Worm (Caenorhabditis elegans) whole organism, young adult: Measurements from ENCODE around the gene mrp-2.

Source experiments
- F37B4.10 ChIP-seq: fragments of 200-800 bp; sonication (Bioruptor generic); IDR thresholded peaks from 2 replicates; pipeline ENCODE4 v1.3.6; 2022; ENCODE audit warnings: missing genetic modification characterization, missing compliant biosample characterization
- F55B11.4 ChIP-seq: sonication (generic microtip); optimal IDR thresholded peaks from 2 replicates; lab custom pipeline; 2016; ENCODE audit warnings: missing compliant biosample characterization, missing genetic modification characterization, borderline replicate concordance; ENCODE audit not compliant: insufficient read depth
- F57A8.1 ChIP-seq: fragments of 200-800 bp; sonication (Bioruptor generic); optimal IDR thresholded peaks from 2 replicates; lab custom pipeline; 2018; ENCODE audit warnings: mild to moderate bottlenecking, missing genetic modification characterization, moderate library complexity, missing compliant biosample characterization
- K12H6.12 ChIP-seq: fragments of 200-800 bp; sonication (Bioruptor generic); optimal IDR thresholded peaks from 2 replicates; lab custom pipeline; 2018; ENCODE audit warnings: mild to moderate bottlenecking, missing genetic modification characterization, missing compliant biosample characterization
- T07F8.4 ChIP-seq: sonication (generic microtip); optimal IDR thresholded peaks from 2 replicates; lab custom pipeline; 2016; ENCODE audit warnings: mild to moderate bottlenecking, missing genetic modification characterization, moderate library complexity, missing compliant biosample characterization
- Y95B8A.8 ChIP-seq: fragments of 200-800 bp; sonication (Bioruptor generic); IDR thresholded peaks from 2 replicates; pipeline ENCODE4 v1.3.6; 2022; ENCODE audit warnings: missing genetic modification reagents, missing genetic modification characterization, missing compliant biosample characterization
- ama-1 ChIP-seq, 3 experiments: fragments of 150-350 bp in 1 of 3; sonication (generic microtip) in 2 of 3; optimal IDR thresholded peaks; 2 replicates each; lab custom pipeline; 2014 to 2018; ENCODE audit warnings: missing biosample characterization in 2 of 3, missing genetic modification characterization in 2 of 3, missing genetic modification reagents in 2 of 3
- cebp-2 ChIP-seq: fragments of 200-800 bp; sonication (Bioruptor generic); IDR thresholded peaks from 2 replicates; pipeline ENCODE4 v1.3.6; 2022; ENCODE audit warnings: missing genetic modification characterization, missing compliant biosample characterization
- dpff-1 ChIP-seq: sonication (generic microtip); optimal IDR thresholded peaks from 2 replicates; lab custom pipeline; 2017; ENCODE audit warnings: mild to moderate bottlenecking, missing genetic modification characterization, missing compliant biosample characterization
- hmg-1.2 ChIP-seq: fragments of 200-800 bp; sonication (Bioruptor generic); IDR thresholded peaks from 2 replicates; pipeline ENCODE4 v1.3.6; 2022; ENCODE audit warnings: missing genetic modification reagents, missing genetic modification characterization, missing compliant biosample characterization
- madf-10 ChIP-seq: sonication (generic microtip); optimal IDR thresholded peaks from 2 replicates; lab custom pipeline; 2016; ENCODE audit warnings: mild to moderate bottlenecking, missing genetic modification characterization, missing compliant biosample characterization
- snpc-4 ChIP-seq, 5 experiments: fragments of 150-350 bp in 1 of 5; sonication (generic microtip) in 4 of 5; optimal IDR thresholded peaks; 2 replicates each; lab custom pipeline; 2014 to 2018; ENCODE audit warnings: missing genetic modification characterization in 5 of 5, missing biosample characterization in 3 of 5, antibody characterized with exemption in 2 of 5, mild to moderate bottlenecking in 2 of 5, missing compliant biosample characterization in 2 of 5, missing genotype in 2 of 5, moderate library complexity in 2 of 5, missing genetic modification reagents in 1 of 5
- unc-130 ChIP-seq: sonication (generic microtip); optimal IDR thresholded peaks from 2 replicates; lab custom pipeline; 2016; ENCODE audit warnings: missing genetic modification reagents, missing genetic modification characterization, missing compliant biosample characterization
- unc-62 ChIP-seq: fragments of 150-350 bp; optimal IDR thresholded peaks from 2 replicates; lab custom pipeline; 2014; ENCODE audit warnings: missing biosample characterization, missing genetic modification reagents, missing genetic modification characterization

DNA sequence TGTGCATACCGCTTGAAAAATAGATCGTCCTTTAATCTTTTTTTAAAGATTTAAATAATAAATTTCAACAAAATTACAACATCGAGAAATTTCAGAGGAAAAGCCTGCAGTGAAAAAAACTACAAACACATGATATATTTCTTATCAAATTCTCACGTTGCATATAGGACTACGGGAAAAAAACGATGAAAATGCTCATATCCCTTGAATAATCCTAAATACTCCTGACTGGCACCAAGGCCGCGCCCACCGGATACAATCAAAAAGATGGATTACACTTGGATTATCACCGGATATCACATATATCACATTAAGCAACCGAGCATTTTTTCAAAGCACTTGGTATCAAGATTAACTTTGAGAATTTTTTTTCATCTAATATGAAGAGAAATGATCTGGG is 58.5 kb downstream of the mrp-2 start:
- TF ChIP-seq snpc-4 (GFP tag; optimal IDR thresholded peaks at IDR 0.05; lab: Kevin White, UChicago) (no peak), snpc-4 (tag; optimal IDR thresholded peaks at IDR 0.05; lab: Kevin White, UChicago) (no peak), F55B11.4 (tag; lab: Kevin White, UChicago) (no peak), dpff-1 (tag; lab: Kevin White, UChicago) (no peak), cebp-2 (GFP tag; lab: Robert Waterston, UW) (no peak), F57A8.1 (no peak), K12H6.12 (no peak), unc-130 (GFP tag; lab: Kevin White, UChicago) (no peak), unc-62 (GFP tag; lab: Kevin White, UChicago) (no peak), F37B4.10 (GFP tag; lab: Robert Waterston, UW) (no peak), T07F8.4 (tag; lab: Kevin White, UChicago) (no peak), madf-10 (no peak), Y95B8A.8 (GFP tag; lab: Robert Waterston, UW) (no peak), ama-1 (optimal IDR thresholded peaks at IDR 0.05; lab: Kevin White, UChicago) (no peak), ama-1 (GFP tag; optimal IDR thresholded peaks at IDR 0.05; lab: Kevin White, UChicago) (no peak), hmg-1.2 (GFP tag; lab: Robert Waterston, UW) (no peak)
